Worm (Caenorhabditis elegans): ENCODE results near the gene ZK813.2.

DNA sequence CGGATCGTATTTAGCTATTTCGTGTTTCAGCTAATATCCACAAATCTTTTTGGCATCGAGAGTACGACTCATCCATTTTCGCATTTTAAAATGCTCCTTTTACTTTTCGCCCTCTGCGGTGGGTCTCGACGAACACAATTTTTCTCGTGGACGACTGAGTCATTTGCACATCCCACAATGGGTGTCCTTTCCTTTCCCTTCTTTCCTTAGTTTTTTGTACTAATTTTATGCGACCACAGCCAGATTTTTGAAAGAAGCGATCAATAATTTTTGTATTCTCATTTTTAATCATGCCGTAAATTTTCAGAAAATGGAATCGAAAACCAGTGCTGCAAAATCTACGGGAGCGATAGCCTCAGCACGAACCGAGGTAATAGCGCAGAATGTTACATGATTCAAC lies 41.9 kb upstream of the ZK813.2 start, which contains the start of gene C04F6.9:
- TF ChIP-seq ztf-11 (tag; optimal IDR thresholded peaks at IDR 0.05) (no peak), nhr-76 (tag; optimal IDR thresholded peaks at IDR 0.05) (no peak), unc-39 (tag; optimal IDR thresholded peaks at IDR 0.05) (no peak), lin-13 (tag; optimal IDR thresholded peaks at IDR 0.05) (no peak), drap-1 (GFP tag; optimal IDR thresholded peaks at IDR 0.05) (no peak), ces-1 (GFP tag; optimal IDR thresholded peaks at IDR 0.05) (no peak), flh-1 (GFP tag; optimal IDR thresholded peaks at IDR 0.05) (no peak)
